Worm (Caenorhabditis elegans): ENCODE measurements around the gene ZK180.6.

The ZK180.6 gene

DNA sequence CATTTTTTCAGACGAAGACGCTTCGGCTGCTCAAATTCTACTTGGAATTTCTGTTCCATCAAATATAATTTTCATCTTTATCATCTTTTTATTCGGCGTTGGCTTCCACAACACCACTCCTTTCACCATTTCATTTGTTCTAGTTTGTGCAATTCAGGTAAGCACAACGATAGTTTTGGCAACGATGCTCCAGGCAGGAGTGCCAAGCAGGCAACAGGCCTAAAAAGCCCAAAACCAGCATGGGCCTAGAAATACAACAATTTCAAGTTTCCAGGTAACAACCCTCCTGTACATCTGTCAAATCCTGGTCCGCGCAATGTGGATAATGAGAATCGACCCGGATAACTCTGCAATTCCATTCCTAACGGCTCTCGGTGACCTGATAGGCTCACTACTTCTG lies 16.4 kb upstream of the ZK180.6 start:
- no peak for TF ChIP-seq ceh-16 (tag; optimal IDR thresholded peaks at IDR 0.05)
- no peak for TF ChIP-seq sea-2 (GFP tag; optimal IDR thresholded peaks at IDR 0.05)
- no peak for TF ChIP-seq unc-39 (tag; optimal IDR thresholded peaks at IDR 0.05)
- no peak for TF ChIP-seq ama-1 (optimal IDR thresholded peaks at IDR 0.05)
- TF ChIP-seq nhr-43 (tag; optimal IDR thresholded peaks at IDR 0.05; ENCODE audit: poor library complexity, severe bottlenecking) = no peak
- TF ChIP-seq daf-12 (tag; optimal IDR thresholded peaks at IDR 0.05) = no peak
- TF ChIP-seq fos-1 (tag; optimal IDR thresholded peaks at IDR 0.05) = no peak
- no peak for TF ChIP-seq unc-62 (GFP tag; optimal IDR thresholded peaks at IDR 0.05)
- no peak for TF ChIP-seq lin-39 (tag; optimal IDR thresholded peaks at IDR 0.05)
- TF ChIP-seq elt-3 (tag; optimal IDR thresholded peaks at IDR 0.05) = no peak
- no peak for TF ChIP-seq nhr-237 (tag; optimal IDR thresholded peaks at IDR 0.05)
- TF ChIP-seq skn-1 (tag; optimal IDR thresholded peaks at IDR 0.05) = no peak
- TF ChIP-seq nhr-67 (tag; optimal IDR thresholded peaks at IDR 0.05) = no peak
- no peak for TF ChIP-seq mml-1 (tag; optimal IDR thresholded peaks at IDR 0.05)

DNA sequence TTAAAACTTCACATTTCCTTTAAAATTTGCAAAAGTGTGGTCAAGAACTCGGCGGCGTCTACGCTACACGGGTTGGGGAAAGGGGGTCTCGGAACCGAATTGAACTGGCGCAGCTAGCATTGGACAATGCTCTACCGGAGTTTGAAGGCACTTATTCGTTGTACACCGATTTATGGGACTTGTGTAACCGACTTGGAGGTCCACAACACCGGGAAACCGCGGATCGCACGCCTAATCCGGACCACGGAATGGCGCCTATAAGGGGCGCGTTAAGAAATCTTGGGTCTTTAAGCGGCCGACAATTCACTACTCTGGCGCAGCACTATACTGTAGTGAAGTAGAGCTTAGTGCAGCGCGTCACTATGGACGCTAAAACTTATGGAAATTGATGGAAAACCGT lies 13.8 kb upstream of the ZK180.6 start:
- TF ChIP-seq skn-1 (tag; optimal IDR thresholded peaks at IDR 0.05) (no peak), lsy-12 (tag; optimal IDR thresholded peaks at IDR 0.05) (no peak), ama-1 (optimal IDR thresholded peaks at IDR 0.05) (no peak), fkh-2 (tag; optimal IDR thresholded peaks at IDR 0.05) (no peak), snpc-4 (tag; optimal IDR thresholded peaks at IDR 0.05) (peak; percentile 77)

DNA sequence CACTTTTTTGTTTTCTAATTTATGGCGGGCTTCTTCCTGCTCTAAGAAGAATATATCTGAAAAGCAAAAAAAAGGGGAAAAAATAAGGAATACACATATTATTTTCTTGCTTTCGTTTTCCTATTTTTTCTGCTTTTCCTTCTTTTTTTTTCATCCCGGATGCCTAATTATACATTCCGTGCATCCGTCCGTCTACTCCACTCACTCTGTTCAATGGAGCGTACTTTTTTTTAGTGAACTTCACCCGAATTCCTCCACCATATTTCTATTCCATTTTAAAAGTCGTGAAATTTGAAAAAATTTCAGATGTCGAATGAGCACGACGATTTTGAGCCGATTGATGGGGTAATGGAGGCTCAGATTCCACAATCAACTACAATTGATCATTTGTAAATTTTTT lies 11.4 kb upstream of the ZK180.6 start, which contains the start of gene ZK185.2:
Gene ZK185.2 (plus strand): TSS at position 301 of the 400 bp plus-strand sequence.
- TF ChIP-seq hmg-11 (tag; optimal IDR thresholded peaks at IDR 0.05) (no peak), fos-1 (tag; optimal IDR thresholded peaks at IDR 0.05) (no peak), snpc-4 (tag; optimal IDR thresholded peaks at IDR 0.05) (no peak), ceh-16 (tag; optimal IDR thresholded peaks at IDR 0.05) (no peak), jun-1 (tag; optimal IDR thresholded peaks at IDR 0.05) (no peak), fkh-2 (tag; optimal IDR thresholded peaks at IDR 0.05) (no peak), ceh-9 (tag; optimal IDR thresholded peaks at IDR 0.05) (no peak), eor-1 (tag; optimal IDR thresholded peaks at IDR 0.05) (no peak), lsy-12 (tag; optimal IDR thresholded peaks at IDR 0.05) (no peak), pha-4 (tag; optimal IDR thresholded peaks at IDR 0.05) (no peak), elt-3 (tag; optimal IDR thresholded peaks at IDR 0.05) (no peak), pqm-1 (tag; optimal IDR thresholded peaks at IDR 0.05) (no peak)

DNA sequence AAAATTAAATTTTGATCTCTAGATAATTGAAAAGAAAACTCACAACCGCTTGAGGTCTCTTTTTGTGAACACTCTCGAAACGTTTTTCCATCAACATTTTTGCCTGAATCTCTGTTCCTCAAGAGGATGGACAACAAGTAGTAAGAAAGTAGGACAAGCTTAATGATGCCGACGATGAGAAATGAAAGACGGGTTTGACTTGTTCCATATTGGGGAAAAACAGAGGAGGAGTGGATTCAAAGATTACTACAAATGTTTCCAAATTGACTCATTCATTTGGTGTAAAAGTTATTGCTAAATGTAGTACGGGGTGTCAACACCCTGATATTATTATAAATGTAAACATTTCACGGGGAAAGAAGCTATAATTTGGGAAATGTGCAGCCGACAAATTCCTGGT lies 8.2 kb upstream of the ZK180.6 start, which contains the start of gene ZK185.4:
Gene ZK185.4 (minus strand): TSS at position 101 of the 400 bp plus-strand sequence.
- no peak for TF ChIP-seq nhr-76 (tag; optimal IDR thresholded peaks at IDR 0.05)
- no peak for TF ChIP-seq hmg-11 (tag; optimal IDR thresholded peaks at IDR 0.05)
- no peak for TF ChIP-seq ceh-82 (tag; optimal IDR thresholded peaks at IDR 0.05)
- TF ChIP-seq ztf-11 (tag; optimal IDR thresholded peaks at IDR 0.05) = no peak
- no peak for TF ChIP-seq snpc-4 (tag; optimal IDR thresholded peaks at IDR 0.05)
- TF ChIP-seq ceh-16 (tag; optimal IDR thresholded peaks at IDR 0.05) = no peak
- TF ChIP-seq fkh-10 (GFP tag; optimal IDR thresholded peaks at IDR 0.05) = no peak
- TF ChIP-seq jun-1 (tag; optimal IDR thresholded peaks at IDR 0.05) = no peak
- no peak for TF ChIP-seq nhr-237 (tag; optimal IDR thresholded peaks at IDR 0.05)
- TF ChIP-seq fos-1 (tag; optimal IDR thresholded peaks at IDR 0.05) = no peak
- no peak for TF ChIP-seq fkh-2 (tag; optimal IDR thresholded peaks at IDR 0.05)
- TF ChIP-seq unc-39 (tag; optimal IDR thresholded peaks at IDR 0.05) = no peak
- TF ChIP-seq nhr-77 (tag; optimal IDR thresholded peaks at IDR 0.05) = no peak
- no peak for TF ChIP-seq nhr-28 (tag; optimal IDR thresholded peaks at IDR 0.05)
- TF ChIP-seq nhr-11 (tag; optimal IDR thresholded peaks at IDR 0.05) = no peak
- no peak for TF ChIP-seq skn-1 (tag; optimal IDR thresholded peaks at IDR 0.05)

ce11 chrIV:4530170-4530569 lies 5.3 kb upstream of the ZK180.6 start, which contains the start of gene ZK185.3:
TSS of gene ZK185.3 (minus strand) at chrIV:4530432.
- TF ChIP-seq unc-62 (GFP tag; optimal IDR thresholded peaks at IDR 0.05) (no peak), jun-1 (tag; optimal IDR thresholded peaks at IDR 0.05) (no peak), nhr-23 (tag; optimal IDR thresholded peaks at IDR 0.05) (no peak), nhr-43 (tag; optimal IDR thresholded peaks at IDR 0.05; ENCODE audit: poor library complexity, severe bottlenecking) (no peak), ceh-16 (tag; optimal IDR thresholded peaks at IDR 0.05) (no peak), ztf-11 (tag; optimal IDR thresholded peaks at IDR 0.05) (no peak), nhr-25 (tag; optimal IDR thresholded peaks at IDR 0.05) (no peak), eor-1 (tag; optimal IDR thresholded peaks at IDR 0.05) (no peak), ceh-28 (tag; optimal IDR thresholded peaks at IDR 0.05) (peak; percentile 38), elt-3 (tag; optimal IDR thresholded peaks at IDR 0.05) (peak in 1 of 3 experiments; percentile 11), elt-2 (tag; optimal IDR thresholded peaks at IDR 0.05) (peak; percentile 85), pqm-1 (tag; optimal IDR thresholded peaks at IDR 0.05) (peak; percentile 98)
